Worm (Caenorhabditis elegans) whole organism, midembryonic: ENCODE results near the gene str-253.

Experiments
- T22C8.4 ChIP-seq: fragments of 200-800 bp; sonication (Bioruptor generic); IDR thresholded peaks from 2 replicates; pipeline ENCODE4 v1.3.6; 2022; ENCODE audit warnings: missing genetic modification characterization, missing compliant biosample characterization
- cog-1 ChIP-seq: sonication (generic microtip); optimal IDR thresholded peaks from 2 replicates; lab custom pipeline; 2016; ENCODE audit warnings: missing genetic modification characterization, missing compliant biosample characterization
- flt-1 ChIP-seq: fragments of 200-800 bp; sonication (Bioruptor generic); IDR thresholded peaks from 2 replicates; pipeline ENCODE4 v1.3.6; 2022; ENCODE audit warnings: missing genetic modification characterization, missing compliant biosample characterization
- klf-2 ChIP-seq: fragments of 200-800 bp; sonication (Bioruptor generic); conservative IDR thresholded peaks from 2 replicates; pipeline ENCODE4 v1.3.6; 2022; ENCODE audit warnings: missing genetic modification reagents, missing genetic modification characterization, missing compliant biosample characterization
- med-1 ChIP-seq: sonication (generic microtip); optimal IDR thresholded peaks from 2 replicates; lab custom pipeline; 2017; ENCODE audit warnings: missing genetic modification characterization, mild to moderate bottlenecking, missing compliant biosample characterization, antibody characterized with exemption, missing genetic modification reagents; ENCODE audit not compliant: insufficient read depth
- ref-1 ChIP-seq: fragments of 200-800 bp; sonication (Bioruptor generic); conservative IDR thresholded peaks from 2 replicates; pipeline ENCODE4 v1.3.6; 2022; ENCODE audit warnings: missing genetic modification reagents, missing genetic modification characterization, missing compliant biosample characterization
- tab-1 ChIP-seq: fragments of 200-800 bp; sonication (Bioruptor generic); IDR thresholded peaks from 2 replicates; pipeline ENCODE4 v1.3.6; 2022; ENCODE audit warnings: missing genetic modification characterization, missing compliant biosample characterization
- ztf-23 ChIP-seq: fragments of 200-800 bp; sonication (Bioruptor generic); IDR thresholded peaks from 2 replicates; pipeline ENCODE4 v1.3.6; 2022; ENCODE audit warnings: missing genetic modification reagents, missing genetic modification characterization, missing compliant biosample characterization
- ztf-29 ChIP-seq: fragments of 200-800 bp; sonication (Bioruptor generic); IDR thresholded peaks from 2 replicates; pipeline ENCODE4 v1.3.6; 2022; ENCODE audit warnings: missing genetic modification reagents, missing genetic modification characterization, missing compliant biosample characterization

Gene str-253

DNA sequence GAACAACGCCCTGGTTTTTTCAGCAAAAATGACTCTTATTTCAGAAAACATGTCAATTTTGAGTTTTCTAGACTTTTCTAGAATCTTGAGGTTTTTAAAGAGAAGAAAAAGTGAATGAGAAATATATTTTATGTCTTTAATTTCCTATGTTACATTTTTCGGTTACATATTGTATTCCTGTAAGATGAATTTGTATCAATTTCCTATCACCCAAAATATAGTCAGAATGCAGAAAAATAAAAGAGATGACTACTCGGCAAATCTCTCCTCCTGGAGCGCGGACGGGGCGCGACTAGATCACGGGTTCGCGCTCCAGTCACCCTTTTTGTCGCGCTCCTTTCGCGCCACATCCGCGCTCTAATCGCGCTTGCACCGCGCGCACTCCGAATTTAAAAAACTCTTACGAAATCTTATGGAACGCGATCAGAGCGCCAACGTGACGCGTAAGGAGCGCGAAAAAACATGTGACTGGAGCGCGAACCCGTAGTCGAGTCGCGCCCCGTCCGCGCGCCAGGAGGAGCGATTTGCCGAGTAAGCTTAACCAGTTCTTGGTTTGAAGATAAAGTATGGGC is at the start of gene str-253:
Gene str-253, minus strand, starts transcription at position 51 of the 572 bp plus-strand sequence.
- TF ChIP-seq klf-2 (no peak), med-1 (GFP tag; lab: Kevin White, UChicago) (no peak), T22C8.4 (GFP tag; lab: Robert Waterston, UW) (no peak), ztf-29 (no peak), flt-1 (GFP tag; lab: Robert Waterston, UW) (no peak), cog-1 (tag; lab: Kevin White, UChicago) (no peak), tab-1 (no peak), ref-1 (GFP tag; lab: Robert Waterston, UW) (no peak), ztf-23 (no peak)

DNA sequence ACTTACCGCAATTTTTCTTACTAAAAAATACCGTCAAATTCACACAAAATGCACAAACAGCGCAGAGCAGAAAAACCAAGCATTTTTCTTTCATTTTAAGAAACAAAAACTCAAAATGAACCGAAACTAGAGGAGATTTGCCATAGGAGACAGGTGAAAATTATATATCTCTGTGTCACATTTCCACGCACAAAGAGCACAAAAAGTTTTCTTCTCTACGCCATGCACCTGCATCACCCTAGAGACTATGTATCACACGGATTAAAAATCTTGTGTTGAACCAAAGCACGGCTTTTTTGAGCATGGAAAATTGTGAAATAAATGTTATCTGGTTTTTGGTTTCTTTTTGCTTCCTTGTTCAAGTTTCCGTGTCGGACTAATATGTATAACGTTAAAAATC is 49.4 kb upstream of the str-253 start, which contains the start of gene irld-15:
Gene irld-15, minus strand, starts transcription at position 101 of the 400 bp plus-strand sequence.
- no peak for TF ChIP-seq T22C8.4 (GFP tag; lab: Robert Waterston, UW)

DNA sequence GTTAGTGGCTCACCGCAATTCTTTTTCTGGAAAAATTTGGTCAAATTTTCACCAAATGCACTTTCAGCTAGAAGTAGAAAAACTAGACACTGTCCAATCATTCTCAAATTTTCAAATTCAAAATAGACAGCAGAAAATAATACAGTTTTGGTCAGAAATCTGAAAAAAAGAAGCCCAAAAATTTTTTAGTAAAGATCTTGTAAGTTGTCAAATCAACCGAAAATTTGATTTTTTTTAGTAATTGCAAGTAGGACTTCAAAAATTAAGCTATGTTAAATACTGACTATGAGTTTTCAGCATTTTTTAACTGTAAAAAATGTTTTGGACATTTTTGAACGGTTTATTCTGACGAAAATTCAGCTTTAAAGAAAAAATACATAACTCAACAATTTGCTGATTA is 46.5 kb upstream of the str-253 start, which contains the start of gene Y19D10B.8:
Gene Y19D10B.8, minus strand, starts transcription at position 101 of the 400 bp plus-strand sequence.
- TF ChIP-seq ztf-29 (no peak), ztf-23 (no peak), T22C8.4 (GFP tag; lab: Robert Waterston, UW) (no peak), ref-1 (GFP tag; lab: Robert Waterston, UW) (no peak), cog-1 (tag; lab: Kevin White, UChicago) (no peak), flt-1 (GFP tag; lab: Robert Waterston, UW) (no peak), klf-2 (no peak), tab-1 (no peak), med-1 (GFP tag; lab: Kevin White, UChicago) (no peak)

DNA sequence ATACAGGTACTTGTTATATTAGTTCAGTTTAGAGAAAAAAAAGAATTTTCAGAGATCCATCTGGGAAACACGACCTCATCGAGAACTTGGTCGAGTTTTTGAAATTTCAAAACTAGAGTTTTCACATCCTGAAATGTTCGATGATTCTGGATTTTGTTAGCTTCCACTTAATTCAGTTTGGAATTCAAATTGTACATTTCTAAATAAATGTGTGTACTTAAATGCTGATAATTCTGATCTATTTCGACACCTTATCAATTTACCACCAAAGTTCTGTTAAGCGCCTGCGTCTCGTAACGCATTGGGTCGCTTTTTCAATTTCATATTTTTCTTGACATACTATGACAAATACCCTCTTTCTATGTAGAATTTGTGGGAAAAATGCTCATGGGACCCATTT is 40.2 kb upstream of the str-253 start, which contains the start of gene nhr-226:
Gene nhr-226, plus strand, starts transcription at position 301 of the 400 bp plus-strand sequence.
- TF ChIP-seq klf-2 (no peak), flt-1 (GFP tag; lab: Robert Waterston, UW) (no peak), med-1 (GFP tag; lab: Kevin White, UChicago) (no peak), ztf-23 (no peak), T22C8.4 (GFP tag; lab: Robert Waterston, UW) (no peak), tab-1 (no peak), cog-1 (tag; lab: Kevin White, UChicago) (no peak), ref-1 (GFP tag; lab: Robert Waterston, UW) (no peak)

- TF ChIP-seq tab-1, result no peak
- no peak for TF ChIP-seq T22C8.4 (GFP tag; lab: Robert Waterston, UW)
- TF ChIP-seq med-1 (GFP tag; lab: Kevin White, UChicago), result no peak
- TF ChIP-seq klf-2, result no peak
- no peak for TF ChIP-seq ztf-29
- no peak for TF ChIP-seq ref-1 (GFP tag; lab: Robert Waterston, UW)
- no peak for TF ChIP-seq ztf-23
- TF ChIP-seq cog-1 (tag; lab: Kevin White, UChicago), result no peak
- no peak for TF ChIP-seq flt-1 (GFP tag; lab: Robert Waterston, UW)
Measured at ce11 chrV:2292240-2292639, 37.8 kb upstream of the str-253 start, which contains the start of gene nhr-115. Gene nhr-115 (plus strand): TSS chrV:2292540.

DNA sequence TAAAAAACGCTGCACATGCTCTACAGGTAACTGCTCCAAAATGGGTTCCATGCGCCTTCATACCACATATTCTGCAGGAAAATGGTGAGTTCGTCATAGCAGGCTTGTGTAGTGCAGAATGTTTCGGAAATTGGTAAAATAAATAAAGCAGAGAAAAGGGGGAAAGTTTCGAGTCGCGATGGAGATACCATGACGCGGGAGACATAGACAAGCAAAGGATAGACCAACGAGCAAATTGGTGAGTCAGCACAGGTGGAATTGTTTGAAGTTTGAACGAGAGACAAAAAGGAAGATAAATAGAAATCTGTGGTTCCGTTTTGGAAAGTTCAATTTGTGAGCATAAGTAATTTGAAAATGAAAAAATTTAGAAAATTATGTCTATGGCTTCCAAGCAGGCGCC is 35.9 kb upstream of the str-253 start, which contains the start of gene nhr-225:
Gene nhr-225, minus strand, starts transcription at position 146 of the 400 bp plus-strand sequence.
- TF ChIP-seq tab-1, result no peak
- no peak for TF ChIP-seq ztf-23
- TF ChIP-seq flt-1 (GFP tag; lab: Robert Waterston, UW), result no peak
- TF ChIP-seq med-1 (GFP tag; lab: Kevin White, UChicago), result no peak
- no peak for TF ChIP-seq klf-2
- no peak for TF ChIP-seq T22C8.4 (GFP tag; lab: Robert Waterston, UW)
- no peak for TF ChIP-seq cog-1 (tag; lab: Kevin White, UChicago)
- no peak for TF ChIP-seq ref-1 (GFP tag; lab: Robert Waterston, UW)
- no peak for TF ChIP-seq ztf-29

- TF ChIP-seq tab-1 (no peak), ref-1 (GFP tag; lab: Robert Waterston, UW) (no peak), med-1 (GFP tag; lab: Kevin White, UChicago) (no peak), cog-1 (tag; lab: Kevin White, UChicago) (no peak), T22C8.4 (GFP tag; lab: Robert Waterston, UW) (no peak), ztf-29 (no peak), ztf-23 (no peak), klf-2 (no peak), flt-1 (GFP tag; lab: Robert Waterston, UW) (no peak)
Measured at ce11 chrV:2285107-2285506, 30.7 kb upstream of the str-253 start, which contains the start of gene nhr-227. Gene nhr-227 (plus strand): TSS chrV:2285432.

ce11 chrV:2281499-2281898 is 27.1 kb upstream of the str-253 start, which contains the start of gene nhr-228:
Gene nhr-228 (plus strand): TSS chrV:2281759.
- TF ChIP-seq ztf-29 (no peak), T22C8.4 (GFP tag; lab: Robert Waterston, UW) (no peak), cog-1 (tag; lab: Kevin White, UChicago) (peak; percentile 18), flt-1 (GFP tag; lab: Robert Waterston, UW) (no peak), med-1 (GFP tag; lab: Kevin White, UChicago) (no peak)

DNA sequence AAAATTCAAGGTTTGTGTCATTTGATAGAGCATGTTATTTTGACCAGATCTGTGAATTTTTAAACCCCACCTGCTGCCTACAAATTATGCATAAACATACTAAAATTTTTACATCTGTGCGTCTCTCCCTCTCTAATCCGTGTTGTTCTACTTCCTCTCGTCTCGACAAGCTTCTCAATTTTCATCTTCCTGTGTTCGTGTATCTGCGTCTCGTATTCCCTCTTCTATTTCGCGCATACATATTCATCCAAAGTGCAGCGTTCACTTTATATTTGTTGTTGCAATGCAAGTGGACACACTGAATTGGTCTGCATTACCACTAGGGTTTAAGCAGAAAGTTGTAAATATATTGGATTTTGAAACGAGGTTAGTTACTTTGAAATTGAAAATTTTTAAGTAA is 24.1 kb upstream of the str-253 start, which contains the start of gene fbxa-137:
Gene fbxa-137, plus strand, starts transcription at position 274 of the 400 bp plus-strand sequence.
- TF ChIP-seq cog-1 (tag; lab: Kevin White, UChicago) (peak; percentile 67), ref-1 (GFP tag; lab: Robert Waterston, UW) (no peak)

- no peak for TF ChIP-seq cog-1 (tag; lab: Kevin White, UChicago)
- TF ChIP-seq ref-1 (GFP tag; lab: Robert Waterston, UW), result no peak
- no peak for TF ChIP-seq ztf-29
Measured at ce11 chrV:2278052-2278451, 23.6 kb upstream of the str-253 start, which contains the start of gene nhr-59. Gene nhr-59 (minus strand): TSS chrV:2278265.
